Worm (Caenorhabditis elegans): ENCODE data around the gene F38B7.10.

ce11 chrV:11527531-11527930 is 17.8 kb upstream of the F38B7.10 start, which contains the start of gene ccch-1:
- TF ChIP-seq ZK337.2 (GFP tag; IDR thresholded peaks at IDR 0.05) (no peak), nhr-28 (tag; optimal IDR thresholded peaks at IDR 0.05) (no peak)
